Fruit fly (Drosophila melanogaster) whole organism, embryonic: ENCODE data around the gene CG6126.

Experiments
- B-H1 ChIP-seq: fragments of 200-800 bp; sonication (Bioruptor generic); IDR thresholded peaks from 3 replicates; pipeline ENCODE4 v1.3.6; 2022; ENCODE audit warnings: missing biosample characterization, missing genetic modification characterization
- BEAF-32 ChIP-seq: fragments of 200-800 bp; sonication (Bioruptor generic); optimal IDR thresholded peaks from 3 replicates; lab custom pipeline; 2017; ENCODE audit warnings: missing biosample characterization, missing genetic modification characterization, mild to moderate bottlenecking, moderate library complexity, missing genetic modification reagents
- Bgb ChIP-seq: fragments of 200-800 bp; sonication (Bioruptor generic); IDR thresholded peaks from 2 replicates; pipeline ENCODE4 v1.3.6; 2022; ENCODE audit warnings: missing biosample characterization, missing genetic modification characterization; ENCODE audit not compliant: partially characterized antibody
- CG11093 ChIP-seq: fragments of 200-800 bp; sonication (Bioruptor generic); IDR thresholded peaks from 3 replicates; pipeline ENCODE4 v1.3.6; 2022; ENCODE audit warnings: missing biosample characterization, missing genetic modification characterization
- CG12104 ChIP-seq: fragments of 200-800 bp; sonication (Bioruptor generic); optimal IDR thresholded peaks from 3 replicates; lab custom pipeline; 2016; ENCODE audit warnings: missing biosample characterization, missing genetic modification characterization
- CG12155 ChIP-seq: fragments of 200-800 bp; sonication (Bioruptor generic); optimal IDR thresholded peaks from 3 replicates; lab custom pipeline; 2016; ENCODE audit warnings: missing biosample characterization, missing genetic modification characterization
- CG1233 ChIP-seq: fragments of 200-800 bp; sonication (Bioruptor generic); optimal IDR thresholded peaks from 4 replicates; lab custom pipeline; 2018; ENCODE audit warnings: missing biosample characterization, mild to moderate bottlenecking, missing genetic modification characterization
- CG12659 ChIP-seq: fragments of 200-800 bp; sonication (Bioruptor generic); optimal IDR thresholded peaks from 3 replicates; lab custom pipeline; 2017; ENCODE audit warnings: mild to moderate bottlenecking, missing biosample characterization, missing genetic modification reagents, missing genetic modification characterization
- CG12744 ChIP-seq: fragments of 200-800 bp; sonication (Bioruptor generic); optimal IDR thresholded peaks from 2 replicates; lab custom pipeline; 2016; ENCODE audit warnings: missing biosample characterization, missing genetic modification characterization
- CG14860 ChIP-seq: fragments of 200-800 bp; sonication (Bioruptor generic); IDR thresholded peaks from 3 replicates; pipeline ENCODE4 v1.3.6; 2022; ENCODE audit warnings: missing biosample characterization, missing genetic modification characterization; ENCODE audit not compliant: partially characterized antibody
- CG15011 ChIP-seq: fragments of 200-800 bp; sonication (Bioruptor generic); optimal IDR thresholded peaks from 3 replicates; lab custom pipeline; 2018; ENCODE audit warnings: missing biosample characterization, mild to moderate bottlenecking, missing genetic modification characterization
- CG17612 ChIP-seq: fragments of 200-800 bp; sonication (Bioruptor generic); IDR thresholded peaks from 2 replicates; pipeline ENCODE4 v1.3.6; 2022; ENCODE audit warnings: missing biosample characterization, missing genetic modification characterization
- CG31365 ChIP-seq: fragments of 200-800 bp; sonication (Bioruptor generic); optimal IDR thresholded peaks from 2 replicates; lab custom pipeline; 2018; ENCODE audit warnings: missing biosample characterization, mild to moderate bottlenecking, missing genetic modification characterization
- CG32772 ChIP-seq: fragments of 200-800 bp; sonication (Bioruptor generic); IDR thresholded peaks from 2 replicates; pipeline ENCODE4 v1.3.6; 2022; ENCODE audit warnings: missing biosample characterization, missing genetic modification characterization
- CG3838 ChIP-seq: fragments of 200-800 bp; sonication (Bioruptor generic); optimal IDR thresholded peaks from 3 replicates; lab custom pipeline; 2016; ENCODE audit warnings: missing biosample characterization, missing genetic modification characterization
- CG6689 ChIP-seq: fragments of 200-800 bp; sonication (Bioruptor generic); IDR thresholded peaks from 2 replicates; pipeline ENCODE4 v1.3.6; 2022; ENCODE audit warnings: missing biosample characterization, missing genetic modification characterization
- CG8281 ChIP-seq: fragments of 200-800 bp; sonication (Bioruptor generic); optimal IDR thresholded peaks from 2 replicates; lab custom pipeline; 2018; ENCODE audit warnings: missing biosample characterization, mild to moderate bottlenecking, missing genetic modification characterization, moderate library complexity
- CG9437 ChIP-seq: fragments of 200-800 bp; sonication (Bioruptor generic); optimal IDR thresholded peaks from 2 replicates; lab custom pipeline; 2018; ENCODE audit warnings: missing biosample characterization, mild to moderate bottlenecking, missing genetic modification characterization
- Dek ChIP-seq: fragments of 200-800 bp; sonication (Bioruptor generic); optimal IDR thresholded peaks from 3 replicates; lab custom pipeline; 2019; ENCODE audit warnings: missing biosample characterization, mild to moderate bottlenecking, missing genetic modification characterization, moderate library complexity
- Dll ChIP-seq: fragments of 200-800 bp; sonication (Bioruptor generic); IDR thresholded peaks from 4 replicates; pipeline ENCODE4 v1.3.6; 2022; ENCODE audit warnings: missing biosample characterization, missing genetic modification characterization; ENCODE audit not compliant: partially characterized antibody
- Fer1 ChIP-seq: fragments of 200-800 bp; sonication (Bioruptor generic); optimal IDR thresholded peaks from 2 replicates; lab custom pipeline; 2017; ENCODE audit warnings: missing biosample characterization, mild to moderate bottlenecking, missing genetic modification characterization
- HLH54F ChIP-seq: fragments of 200-800 bp; sonication (Bioruptor generic); optimal IDR thresholded peaks from 3 replicates; lab custom pipeline; 2016; ENCODE audit warnings: missing biosample characterization, missing genetic modification characterization
- Hey ChIP-seq: fragments of 200-800 bp; sonication (Bioruptor generic); optimal IDR thresholded peaks from 3 replicates; lab custom pipeline; 2018; ENCODE audit warnings: missing biosample characterization, mild to moderate bottlenecking, missing genetic modification characterization
- Mad ChIP-seq: fragments of 200-800 bp; sonication (Bioruptor generic); optimal IDR thresholded peaks from 2 replicates; lab custom pipeline; 2016; ENCODE audit warnings: missing biosample characterization, missing genetic modification characterization
- Med ChIP-seq: fragments of 200-800 bp; sonication (Bioruptor generic); peaks from one replicate; lab custom pipeline; 2016; ENCODE audit warnings: missing biosample characterization, missing genetic modification characterization, mild to moderate bottlenecking, inconsistent platforms, moderate library complexity
- Optix ChIP-seq: fragments of 200-800 bp; sonication (Bioruptor generic); IDR thresholded peaks from 3 replicates; pipeline ENCODE4 v1.3.6; 2022; ENCODE audit warnings: missing biosample characterization, missing genetic modification characterization
- Scr ChIP-seq: fragments of 200-800 bp; sonication (Bioruptor generic); IDR thresholded peaks from 2 replicates; pipeline ENCODE4 v1.3.6; 2022; ENCODE audit warnings: missing biosample characterization, missing genetic modification characterization; ENCODE audit not compliant: partially characterized antibody
- Sox102F ChIP-seq: fragments of 200-800 bp; sonication (Bioruptor generic); optimal IDR thresholded peaks from 2 replicates; lab custom pipeline; 2018; ENCODE audit warnings: missing biosample characterization, mild to moderate bottlenecking, missing genetic modification characterization, moderate library complexity
- TFAM ChIP-seq: fragments of 200-800 bp; sonication (Bioruptor generic); optimal IDR thresholded peaks from 2 replicates; lab custom pipeline; 2017; ENCODE audit warnings: missing biosample characterization, missing genetic modification characterization, inconsistent platforms
- Tbp ChIP-seq: fragments of >200 bp; optimal IDR thresholded peaks from 2 replicates; lab custom pipeline; 2018; ENCODE audit warnings: missing biosample characterization, missing genetic modification characterization
- Usf ChIP-seq: fragments of 200-800 bp; sonication (Bioruptor generic); optimal IDR thresholded peaks from 2 replicates; lab custom pipeline; 2017; ENCODE audit warnings: missing genotype, missing biosample characterization, missing genetic modification characterization
- Vsx1 ChIP-seq: fragments of 200-800 bp; sonication (Bioruptor generic); optimal IDR thresholded peaks from 2 replicates; lab custom pipeline; 2017; ENCODE audit warnings: missing biosample characterization, mild to moderate bottlenecking, missing genetic modification characterization, missing genetic modification reagents
- abd-A ChIP-seq: fragments of 200-800 bp; sonication (Bioruptor generic); optimal IDR thresholded peaks from 3 replicates; lab custom pipeline; 2019; ENCODE audit warnings: missing biosample characterization, mild to moderate bottlenecking, missing genetic modification characterization, moderate library complexity
- ato ChIP-seq: fragments of 200-800 bp; sonication (Bioruptor generic); IDR thresholded peaks from 2 replicates; pipeline ENCODE4 v1.3.6; 2022; ENCODE audit warnings: missing biosample characterization, missing genetic modification characterization; ENCODE audit not compliant: partially characterized antibody
- bigmax ChIP-seq: fragments of 200-800 bp; sonication (Bioruptor generic); optimal IDR thresholded peaks from 2 replicates; lab custom pipeline; 2018; ENCODE audit warnings: missing biosample characterization, mild to moderate bottlenecking, missing genetic modification characterization
- dimm ChIP-seq: fragments of 200-800 bp; sonication (Bioruptor generic); IDR thresholded peaks from 2 replicates; pipeline ENCODE4 v1.3.6; 2022; ENCODE audit warnings: missing biosample characterization, missing genetic modification characterization
- fu2 ChIP-seq: fragments of 200-800 bp; sonication (Bioruptor generic); optimal IDR thresholded peaks from 2 replicates; lab custom pipeline; 2016; ENCODE audit warnings: missing biosample characterization, missing genetic modification characterization
- gsb-n ChIP-seq: fragments of 200-800 bp; sonication (Bioruptor generic); optimal IDR thresholded peaks from 3 replicates; lab custom pipeline; 2018; ENCODE audit warnings: missing biosample characterization, mild to moderate bottlenecking, missing genetic modification characterization
- mam ChIP-seq: fragments of 200-800 bp; sonication (Bioruptor generic); optimal IDR thresholded peaks from 3 replicates; lab custom pipeline; 2016; ENCODE audit warnings: missing biosample characterization, missing genetic modification characterization
- otp ChIP-seq: fragments of 200-800 bp; sonication (Bioruptor generic); IDR thresholded peaks from 3 replicates; pipeline ENCODE4, ENCODE4 v1.3.6; 2022; ENCODE audit warnings: missing biosample characterization, missing genetic modification characterization
- pan ChIP-seq, 4 experiments: fragments of >200 bp in 3 of 4; fragments of 200-800 bp in 1 of 4; sonication (Bioruptor generic) in 1 of 4; optimal IDR thresholded peaks in 3 of 4; IDR thresholded peaks in 1 of 4; 2 replicates each; pipeline versions ENCODE4 v1.3.6 to Lab custom; 2017 to 2022; ENCODE audit warnings: missing biosample characterization in 2 of 4, missing genetic modification characterization in 2 of 4, mixed read lengths in 1 of 4
- prd ChIP-seq, 3 experiments: fragments of >200 bp in 2 of 3; fragments of 200-800 bp in 1 of 3; sonication (Bioruptor generic) in 1 of 3; optimal IDR thresholded peaks in 2 of 3; IDR thresholded peaks in 1 of 3; 2 replicates in 2 of 3; 3 replicates in 1 of 3; pipeline versions ENCODE4 v1.3.6 to Lab custom; 2017 to 2022; ENCODE audit warnings: missing biosample characterization in 1 of 3, missing genetic modification characterization in 1 of 3
- sens-2 ChIP-seq: fragments of 200-800 bp; sonication (Bioruptor generic); IDR thresholded peaks from 2 replicates; pipeline ENCODE4 v1.3.6; 2022; ENCODE audit warnings: missing biosample characterization, missing genetic modification characterization
- seq ChIP-seq: fragments of 200-800 bp; sonication (Bioruptor generic); IDR thresholded peaks from 2 replicates; pipeline ENCODE4 v1.3.6; 2022; ENCODE audit warnings: missing biosample characterization, missing genetic modification characterization
- stc ChIP-seq: fragments of 200-800 bp; sonication (Bioruptor generic); IDR thresholded peaks from 2 replicates; pipeline ENCODE4 v1.3.6; 2022; ENCODE audit warnings: missing biosample characterization, missing genetic modification characterization
- tin ChIP-seq: fragments of 200-800 bp; sonication (Bioruptor generic); optimal IDR thresholded peaks from 3 replicates; lab custom pipeline; 2016; ENCODE audit warnings: missing biosample characterization, missing genetic modification characterization
- tx ChIP-seq: fragments of 200-800 bp; sonication (Bioruptor generic); optimal IDR thresholded peaks from 2 replicates; lab custom pipeline; 2016; ENCODE audit warnings: missing biosample characterization, missing genetic modification characterization
- unpg ChIP-seq: fragments of 200-800 bp; sonication (Bioruptor generic); optimal IDR thresholded peaks from 3 replicates; lab custom pipeline; 2018; ENCODE audit warnings: missing biosample characterization, mild to moderate bottlenecking, missing genetic modification characterization, moderate library complexity
- zen2 ChIP-seq: fragments of 200-800 bp; sonication (Bioruptor generic); IDR thresholded peaks from 3 replicates; pipeline ENCODE4 v1.3.6; 2022; ENCODE audit warnings: missing biosample characterization, missing genetic modification characterization; ENCODE audit not compliant: partially characterized antibody

CG6126 gene

dm6 chr3R:16242461-16242934, 39.6 kb upstream of the CG6126 start (continued):
- no peak for TF ChIP-seq Dek
- peak; percentile 1 for TF ChIP-seq unpg (GFP tag; lab: Kevin White, UChicago)
- no peak for TF ChIP-seq Usf (GFP tag; lab: Kevin White, UChicago)
- peak; percentile 46 for TF ChIP-seq Vsx1
- no peak for TF ChIP-seq ato (GFP tag; lab: Robert Waterston, UW)
- peak; percentile 81 for TF ChIP-seq Fer1 (GFP tag; lab: Kevin White, UChicago)
- TF ChIP-seq CG12104 (GFP tag; lab: Kevin White, UChicago), result no peak
- no peak for TF ChIP-seq tin (GFP tag; lab: Kevin White, UChicago)
- TF ChIP-seq gsb-n (tag; lab: Kevin White, UChicago), result peak; percentile 26
- TF ChIP-seq CG8281 (tag; lab: Kevin White, UChicago), result peak; percentile 20
- peak; percentile 34 for TF ChIP-seq CG3838
- no peak for TF ChIP-seq CG12744 (GFP tag; lab: Kevin White, UChicago)
- TF ChIP-seq Bgb (GFP tag; lab: Robert Waterston, UW), result no peak
- TF ChIP-seq B-H1 (GFP tag; lab: Robert Waterston, UW), result no peak
- no peak for TF ChIP-seq tx (GFP tag; lab: Kevin White, UChicago)
- no peak for TF ChIP-seq pan (optimal IDR thresholded peaks at IDR 0.05; lab: Kevin White, UChicago)
- TF ChIP-seq pan (GFP tag; optimal IDR thresholded peaks at IDR 0.05 in 1 of 2, IDR thresholded peaks at IDR 0.05 in 1 of 2), result no peak
- TF ChIP-seq CG31365 (tag; lab: Kevin White, UChicago), result peak; percentile 65
- no peak for TF ChIP-seq HLH54F
- no peak for TF ChIP-seq zen2
- peak; percentile 52 for TF ChIP-seq CG9437 (GFP tag; lab: Kevin White, UChicago)
- no peak for TF ChIP-seq CG11093
- TF ChIP-seq stc (GFP tag; lab: Robert Waterston, UW), result no peak
- TF ChIP-seq seq (GFP tag; lab: Robert Waterston, UW), result no peak
- peak; percentile 50 for TF ChIP-seq CG12155 (GFP tag; lab: Kevin White, UChicago)
- no peak for TF ChIP-seq Dll
- peak; percentile 49 for TF ChIP-seq CG12659 (GFP tag; lab: Kevin White, UChicago)
- no peak for TF ChIP-seq sens-2 (GFP tag; lab: Robert Waterston, UW)
- no peak for TF ChIP-seq mam (GFP tag; lab: Kevin White, UChicago)
- TF ChIP-seq Hey (tag; lab: Kevin White, UChicago), result peak; percentile 83
- TF ChIP-seq bigmax (GFP tag; lab: Kevin White, UChicago), result peak; percentile 21
- no peak for TF ChIP-seq Optix (GFP tag; lab: Robert Waterston, UW)
- no peak for TF ChIP-seq CG1233 (GFP tag; lab: Kevin White, UChicago)
- TF ChIP-seq fu2, result no peak
- no peak for TF ChIP-seq CG14860 (GFP tag; lab: Robert Waterston, UW)
- peak; percentile 99 for TF ChIP-seq abd-A (tag; lab: Kevin White, UChicago)
- no peak for TF ChIP-seq CG17612 (GFP tag; lab: Robert Waterston, UW)
- TF ChIP-seq Tbp (GFP tag; lab: Kevin White, UChicago), result no peak
- TF ChIP-seq CG32772 (GFP tag; lab: Robert Waterston, UW), result no peak
- TF ChIP-seq Mad, result no peak
- no peak for TF ChIP-seq dimm (GFP tag; lab: Robert Waterston, UW)
- TF ChIP-seq BEAF-32 (GFP tag; lab: Kevin White, UChicago), result no peak
- no peak for TF ChIP-seq Scr (GFP tag; lab: Robert Waterston, UW)
- TF ChIP-seq otp (GFP tag; lab: Robert Waterston, UW), result no peak
- no peak for TF ChIP-seq prd (optimal IDR thresholded peaks at IDR 0.05; lab: Kevin White, UChicago)
- no peak for TF ChIP-seq prd (GFP tag; IDR thresholded peaks at IDR 0.05; lab: Robert Waterston, UW)
- TF ChIP-seq CG15011 (GFP tag; lab: Kevin White, UChicago), result no peak
- no peak for TF ChIP-seq CG6689
- no peak for TF ChIP-seq Sox102F (GFP tag; lab: Kevin White, UChicago)
- TF ChIP-seq Med, result peak; percentile 97
- TF ChIP-seq TFAM (GFP tag; lab: Kevin White, UChicago), result no peak
